Worm (Caenorhabditis elegans) whole organism, young adult: Measurements from ENCODE around the gene his-3.

Experiments
- F10E7.11 ChIP-seq: sonication (generic microtip); optimal IDR thresholded peaks from 2 replicates; lab custom pipeline; 2017; ENCODE audit warnings: mild to moderate bottlenecking, missing genetic modification characterization, moderate library complexity, missing compliant biosample characterization
- Y79H2A.3 ChIP-seq: fragments of 200-800 bp; sonication (Bioruptor generic); conservative IDR thresholded peaks from 2 replicates; pipeline ENCODE4 v1.3.6; 2022; ENCODE audit warnings: missing genetic modification reagents, missing genetic modification characterization, missing compliant biosample characterization
- dpff-1 ChIP-seq: sonication (generic microtip); optimal IDR thresholded peaks from 2 replicates; lab custom pipeline; 2017; ENCODE audit warnings: mild to moderate bottlenecking, missing genetic modification characterization, missing compliant biosample characterization
- snpc-3.4 ChIP-seq: sonication (generic microtip); optimal IDR thresholded peaks from 2 replicates; lab custom pipeline; 2017; ENCODE audit warnings: missing genetic modification characterization, mild to moderate bottlenecking, missing compliant biosample characterization, antibody characterized with exemption, moderate library complexity, missing genotype, missing genetic modification reagents
- unc-62 ChIP-seq: fragments of 150-350 bp; optimal IDR thresholded peaks from 2 replicates; lab custom pipeline; 2014; ENCODE audit warnings: missing biosample characterization, missing genetic modification reagents, missing genetic modification characterization

DNA sequence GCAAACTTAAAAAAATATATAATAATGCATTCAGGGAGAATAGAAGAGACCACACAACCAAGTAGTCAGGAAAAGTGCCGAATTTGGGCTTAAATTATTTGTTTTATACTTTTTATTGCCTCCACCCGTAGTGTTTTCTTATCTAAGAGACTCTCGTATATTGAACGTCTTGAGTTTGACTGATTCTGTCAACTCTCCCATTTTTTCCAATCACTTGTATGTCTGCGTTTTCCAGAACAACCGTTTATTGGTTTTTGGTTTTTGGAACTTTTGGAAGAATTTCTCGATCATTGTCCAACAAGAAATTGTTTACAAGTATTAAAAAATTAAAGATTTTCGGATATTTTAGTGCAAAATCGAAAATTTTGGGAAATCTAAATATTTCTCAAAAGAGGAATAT, 3.1 kb downstream of the his-3 start:
- no peak for TF ChIP-seq Y79H2A.3 (GFP tag; lab: Robert Waterston, UW)
- no peak for TF ChIP-seq unc-62 (GFP tag; lab: Kevin White, UChicago)
- no peak for TF ChIP-seq F10E7.11 (tag; lab: Kevin White, UChicago)
- TF ChIP-seq dpff-1 (tag; lab: Kevin White, UChicago) = no peak
- TF ChIP-seq snpc-3.4 (tag; lab: Kevin White, UChicago) = no peak
